Worm (Caenorhabditis elegans): ENCODE measurements around the gene R09A8.5.

The R09A8.5 gene

DNA sequence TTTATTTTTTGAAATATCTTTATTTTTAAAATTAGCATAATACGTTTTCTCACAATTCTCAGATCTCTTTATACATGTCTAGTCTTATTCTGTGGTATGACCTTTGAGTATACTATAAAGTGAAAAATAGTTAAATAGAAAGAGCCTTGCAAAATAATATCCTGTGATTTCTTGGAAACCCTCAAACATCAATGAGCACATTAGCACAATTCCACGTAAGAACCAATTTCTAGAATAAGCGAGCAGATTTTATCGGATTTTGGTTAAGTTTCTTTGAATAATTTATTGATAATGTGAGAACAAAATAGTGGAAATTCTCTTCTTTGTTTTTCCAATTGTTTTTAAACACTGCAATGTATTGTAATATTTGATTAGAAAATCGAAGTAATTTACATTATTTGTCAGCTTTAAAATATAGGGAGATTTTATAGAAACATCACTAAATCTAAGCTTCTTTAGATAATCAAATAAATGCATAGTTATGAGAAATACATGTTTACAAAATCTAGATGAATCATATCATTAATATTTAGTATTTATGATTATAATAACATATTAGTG, 28.7 kb upstream of the R09A8.5 start:
- TF ChIP-seq flt-1 (GFP tag; IDR thresholded peaks at IDR 0.05) (no peak), klf-2 (GFP tag; conservative IDR thresholded peaks at IDR 0.05) (no peak), cog-1 (tag; optimal IDR thresholded peaks at IDR 0.05) (no peak)

DNA sequence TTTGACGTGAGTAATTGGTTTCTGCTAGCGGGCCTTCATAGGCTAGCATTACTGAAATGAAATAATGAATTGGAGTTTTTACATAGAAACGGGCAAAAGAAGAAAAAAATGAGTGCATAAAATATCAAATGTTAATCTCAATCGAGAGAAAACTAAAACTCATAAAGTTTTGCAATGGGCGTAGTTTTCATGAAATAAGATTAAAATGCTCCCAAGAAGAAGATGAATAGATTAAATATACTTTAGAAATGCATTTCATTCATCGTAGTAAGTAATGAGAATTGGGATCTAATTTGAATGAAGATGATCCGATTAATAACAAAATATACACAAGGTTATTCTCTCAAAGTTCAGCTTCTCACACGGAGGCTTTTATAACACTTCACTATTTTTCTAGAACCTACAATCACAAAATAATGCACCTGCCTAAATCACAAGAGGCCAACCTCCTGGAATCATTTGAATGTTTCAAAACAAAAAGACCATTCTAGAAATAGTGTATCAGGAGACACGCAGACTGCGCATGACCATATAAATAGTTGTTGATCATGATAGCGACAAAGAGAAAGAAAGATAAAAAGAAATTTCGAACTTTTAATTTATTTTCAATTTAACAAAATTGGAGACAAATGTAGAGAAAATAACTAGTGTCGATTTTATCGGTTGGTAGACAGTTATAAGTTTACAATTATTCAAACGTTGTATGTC, 27.6 kb upstream of the R09A8.5 start, which contains the start of gene nhr-17:
nhr-17 (minus strand) TSS at position 51 of the 708 bp plus-strand sequence.
- no peak for TF ChIP-seq flt-1 (GFP tag; IDR thresholded peaks at IDR 0.05)
- TF ChIP-seq ztf-23 (GFP tag; IDR thresholded peaks at IDR 0.05), result no peak
- TF ChIP-seq med-1 (GFP tag; optimal IDR thresholded peaks at IDR 0.05; ENCODE audit: insufficient read depth), result no peak
- no peak for TF ChIP-seq T22C8.4 (GFP tag; IDR thresholded peaks at IDR 0.05)
- no peak for TF ChIP-seq ztf-29 (GFP tag; IDR thresholded peaks at IDR 0.05)
- no peak for TF ChIP-seq tab-1 (GFP tag; IDR thresholded peaks at IDR 0.05)
- no peak for TF ChIP-seq klf-2 (GFP tag; conservative IDR thresholded peaks at IDR 0.05)
- no peak for TF ChIP-seq ref-1 (GFP tag; conservative IDR thresholded peaks at IDR 0.05)
- TF ChIP-seq cog-1 (tag; optimal IDR thresholded peaks at IDR 0.05), result no peak

DNA sequence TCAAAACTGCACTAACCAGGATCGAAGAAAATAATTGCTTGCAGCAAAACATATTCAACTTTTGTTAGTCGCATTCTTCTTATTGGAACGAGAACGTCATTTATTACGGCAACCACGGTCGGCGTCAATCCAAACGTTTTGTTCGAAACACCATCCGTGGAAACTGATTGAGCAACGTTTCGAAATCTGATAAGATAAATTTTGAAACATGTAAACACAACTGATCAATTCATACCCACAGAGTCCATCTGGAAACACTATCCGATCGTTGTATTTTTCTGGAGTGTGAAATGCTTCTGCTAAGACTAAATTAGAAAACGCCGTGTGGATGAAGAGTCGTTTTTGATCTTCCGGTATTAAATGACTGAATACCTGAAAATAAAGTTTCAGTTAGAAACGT, 25.4 kb upstream of the R09A8.5 start:
- TF ChIP-seq flt-1 (GFP tag; IDR thresholded peaks at IDR 0.05), result no peak
- TF ChIP-seq T22C8.4 (GFP tag; IDR thresholded peaks at IDR 0.05), result no peak
- no peak for TF ChIP-seq med-1 (GFP tag; optimal IDR thresholded peaks at IDR 0.05; ENCODE audit: insufficient read depth)
- no peak for TF ChIP-seq ref-1 (GFP tag; conservative IDR thresholded peaks at IDR 0.05)
- TF ChIP-seq ztf-23 (GFP tag; IDR thresholded peaks at IDR 0.05), result no peak
- no peak for TF ChIP-seq tab-1 (GFP tag; IDR thresholded peaks at IDR 0.05)
- TF ChIP-seq ztf-29 (GFP tag; IDR thresholded peaks at IDR 0.05), result no peak
- no peak for TF ChIP-seq cog-1 (tag; optimal IDR thresholded peaks at IDR 0.05)
- no peak for TF ChIP-seq klf-2 (GFP tag; conservative IDR thresholded peaks at IDR 0.05)

DNA sequence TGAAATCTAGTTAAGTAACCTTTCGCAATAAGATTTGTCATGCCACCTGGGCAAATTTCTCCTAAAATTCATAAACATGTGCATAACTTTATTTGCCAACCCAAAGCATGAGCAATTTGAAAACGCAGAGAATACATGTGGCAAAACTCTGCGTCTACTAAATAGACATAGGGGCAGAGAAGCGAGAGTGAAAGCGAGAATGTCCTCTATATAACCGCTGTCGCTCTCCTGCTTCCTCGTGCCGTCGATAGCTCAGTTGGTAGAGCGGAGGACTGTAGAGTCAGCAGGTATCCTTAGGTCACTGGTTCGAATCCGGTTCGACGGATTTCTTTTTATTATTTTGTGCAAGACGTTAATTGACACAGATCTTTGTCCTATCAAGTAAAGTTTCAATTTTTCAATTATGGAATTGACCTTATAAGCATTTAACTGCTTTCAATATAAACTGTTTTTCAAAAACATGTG, 24.7 kb upstream of the R09A8.5 start:
- TF ChIP-seq ref-1 (GFP tag; conservative IDR thresholded peaks at IDR 0.05) (peak; percentile 98), T22C8.4 (GFP tag; IDR thresholded peaks at IDR 0.05) (peak; percentile 96), tab-1 (GFP tag; IDR thresholded peaks at IDR 0.05) (peak; percentile 99), ztf-29 (GFP tag; IDR thresholded peaks at IDR 0.05) (peak; percentile 95), cog-1 (tag; optimal IDR thresholded peaks at IDR 0.05) (peak; percentile 88), klf-2 (GFP tag; conservative IDR thresholded peaks at IDR 0.05) (peak; percentile 97), med-1 (GFP tag; optimal IDR thresholded peaks at IDR 0.05; ENCODE audit: insufficient read depth) (peak; percentile 88), ztf-23 (GFP tag; IDR thresholded peaks at IDR 0.05) (peak; percentile 97), flt-1 (GFP tag; IDR thresholded peaks at IDR 0.05) (peak; percentile 98)

DNA sequence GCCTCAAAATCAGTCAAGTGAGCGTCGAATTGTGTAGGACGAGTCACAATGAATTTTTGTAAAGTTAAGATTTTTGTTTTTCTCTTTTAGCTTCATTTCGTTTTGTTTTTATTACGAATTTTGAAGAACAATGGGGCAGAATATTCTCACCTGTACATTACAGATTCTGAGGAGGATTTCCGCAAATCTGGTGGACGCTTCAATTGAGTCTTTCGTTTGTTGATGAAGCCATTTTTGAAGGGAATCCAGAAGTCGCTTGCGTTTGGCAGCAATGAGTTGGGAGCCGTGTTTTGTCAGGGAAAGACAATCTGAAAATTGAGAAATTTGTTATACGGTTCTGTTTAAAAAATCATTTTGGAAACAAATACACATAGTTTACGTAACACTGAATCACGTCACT, 24.1 kb upstream of the R09A8.5 start:
- TF ChIP-seq flt-1 (GFP tag; IDR thresholded peaks at IDR 0.05) (no peak), klf-2 (GFP tag; conservative IDR thresholded peaks at IDR 0.05) (no peak), ref-1 (GFP tag; conservative IDR thresholded peaks at IDR 0.05) (no peak), cog-1 (tag; optimal IDR thresholded peaks at IDR 0.05) (no peak), med-1 (GFP tag; optimal IDR thresholded peaks at IDR 0.05; ENCODE audit: insufficient read depth) (no peak), T22C8.4 (GFP tag; IDR thresholded peaks at IDR 0.05) (no peak), ztf-23 (GFP tag; IDR thresholded peaks at IDR 0.05) (no peak), tab-1 (GFP tag; IDR thresholded peaks at IDR 0.05) (no peak), ztf-29 (GFP tag; IDR thresholded peaks at IDR 0.05) (no peak)

DNA sequence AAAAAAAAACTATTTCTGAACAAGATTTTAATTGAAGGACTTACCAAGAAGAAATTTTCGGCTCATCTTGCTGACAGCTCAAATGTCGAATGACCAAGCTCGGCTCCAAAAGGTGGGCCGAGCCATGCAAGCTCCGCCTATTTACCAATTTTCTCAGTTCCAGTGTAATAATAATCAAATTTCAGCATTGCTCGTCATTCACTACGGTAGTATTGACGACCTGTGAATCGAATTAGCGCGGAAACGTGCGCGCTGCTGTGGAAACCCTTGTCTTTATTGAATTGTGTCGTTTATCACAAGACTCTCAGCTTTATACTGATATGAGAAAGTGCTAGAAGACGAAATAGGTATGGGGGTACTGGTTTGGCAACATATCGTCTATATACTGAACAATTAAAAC, 23.2 kb upstream of the R09A8.5 start, which contains the start of gene nlp-76:
nlp-76 (minus strand) TSS at position 367 of the 400 bp plus-strand sequence.
- no peak for TF ChIP-seq cog-1 (tag; optimal IDR thresholded peaks at IDR 0.05)
- no peak for TF ChIP-seq ztf-23 (GFP tag; IDR thresholded peaks at IDR 0.05)
- TF ChIP-seq tab-1 (GFP tag; IDR thresholded peaks at IDR 0.05), result no peak

DNA sequence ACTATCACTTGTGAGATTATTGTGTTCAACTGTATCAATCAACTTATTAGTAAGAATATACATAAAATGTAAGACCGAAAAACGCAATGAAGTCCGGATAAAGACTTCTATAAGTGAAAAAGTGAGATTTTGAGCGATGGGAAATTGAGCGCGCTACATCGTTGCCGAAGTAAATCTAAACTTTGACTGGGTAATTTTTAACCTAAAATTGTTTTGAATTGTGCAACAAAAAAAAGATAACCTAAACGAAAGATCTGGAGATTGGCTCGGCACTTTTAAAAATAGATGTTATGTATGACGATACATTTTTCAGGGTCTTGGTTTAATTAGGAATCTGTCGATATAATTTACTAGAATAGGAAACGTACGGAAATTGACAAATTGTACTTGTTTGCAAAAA, 22.8 kb upstream of the R09A8.5 start:
- TF ChIP-seq cog-1 (tag; optimal IDR thresholded peaks at IDR 0.05) (no peak), tab-1 (GFP tag; IDR thresholded peaks at IDR 0.05) (no peak)

DNA sequence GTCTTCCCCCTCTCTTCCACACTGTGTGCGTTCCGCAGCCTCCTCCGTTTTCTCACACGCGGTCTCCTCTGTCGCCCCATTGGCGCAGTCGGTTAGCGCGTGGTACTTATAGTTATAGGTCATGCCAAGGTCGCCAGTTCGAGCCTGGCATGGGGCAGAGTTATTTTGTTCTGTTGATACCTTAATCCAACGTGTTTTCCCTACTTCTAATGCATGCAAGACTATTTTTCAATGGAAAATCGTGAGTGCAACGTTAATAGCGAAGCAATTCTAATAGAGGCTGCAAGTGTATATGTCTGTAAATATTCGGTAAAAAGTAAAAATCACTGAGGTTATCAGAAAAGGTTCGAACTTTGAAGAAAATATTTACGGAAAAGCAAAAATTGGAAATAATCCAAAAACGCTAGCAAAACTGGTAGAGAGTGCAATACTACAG, 20.8 kb upstream of the R09A8.5 start:
- TF ChIP-seq tab-1 (GFP tag; IDR thresholded peaks at IDR 0.05) (peak; percentile 93), ztf-29 (GFP tag; IDR thresholded peaks at IDR 0.05) (peak; percentile 63; the same call in 1 of the 2 replicates), ztf-23 (GFP tag; IDR thresholded peaks at IDR 0.05) (peak; percentile 85), klf-2 (GFP tag; conservative IDR thresholded peaks at IDR 0.05) (peak; percentile 88), med-1 (GFP tag; optimal IDR thresholded peaks at IDR 0.05; ENCODE audit: insufficient read depth) (peak; percentile 40), T22C8.4 (GFP tag; IDR thresholded peaks at IDR 0.05) (peak; percentile 77), flt-1 (GFP tag; IDR thresholded peaks at IDR 0.05) (peak; percentile 91), cog-1 (tag; optimal IDR thresholded peaks at IDR 0.05) (peak; percentile 80), ref-1 (GFP tag; conservative IDR thresholded peaks at IDR 0.05) (peak; percentile 72)

DNA sequence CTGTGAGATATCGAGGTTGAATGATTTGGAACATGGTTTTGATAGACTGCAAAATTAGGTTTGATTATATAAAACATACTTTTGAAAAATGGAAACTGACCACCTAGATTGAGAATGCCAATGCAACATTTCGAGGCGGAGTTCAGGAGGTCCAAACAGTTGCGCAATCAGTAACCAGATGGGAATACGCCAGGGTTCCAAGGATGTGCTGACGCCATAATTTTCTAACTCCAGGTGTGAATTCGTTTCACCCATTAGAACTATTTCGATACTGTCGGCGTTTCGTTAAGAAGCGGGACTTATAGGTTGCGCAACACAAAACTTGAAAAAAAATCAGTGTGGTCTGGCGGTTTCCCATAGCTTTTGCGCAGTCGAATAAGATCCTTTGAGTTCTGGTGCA, 19.5 kb upstream of the R09A8.5 start, which contains the start of gene C02B4.3:
C02B4.3 (minus strand) TSS at position 34 of the 400 bp plus-strand sequence.
- TF ChIP-seq T22C8.4 (GFP tag; IDR thresholded peaks at IDR 0.05) (no peak), med-1 (GFP tag; optimal IDR thresholded peaks at IDR 0.05; ENCODE audit: insufficient read depth) (no peak), tab-1 (GFP tag; IDR thresholded peaks at IDR 0.05) (no peak), klf-2 (GFP tag; conservative IDR thresholded peaks at IDR 0.05) (no peak), flt-1 (GFP tag; IDR thresholded peaks at IDR 0.05) (no peak), ztf-23 (GFP tag; IDR thresholded peaks at IDR 0.05) (no peak), cog-1 (tag; optimal IDR thresholded peaks at IDR 0.05) (no peak), ztf-29 (GFP tag; IDR thresholded peaks at IDR 0.05) (no peak), ref-1 (GFP tag; conservative IDR thresholded peaks at IDR 0.05) (no peak)
